Worm (Caenorhabditis elegans) whole organism, early embryonic: ENCODE measurements around the gene F43G6.16.

Experiments used
- flt-1 ChIP-seq: fragments of 200-800 bp; sonication (Bioruptor generic); IDR thresholded peaks from 2 replicates; pipeline ENCODE4 v1.3.6; 2022; ENCODE audit warnings: missing genetic modification characterization, missing compliant biosample characterization
- hnd-1 ChIP-seq: sonication (generic microtip); optimal IDR thresholded peaks from 2 replicates; lab custom pipeline; 2016; ENCODE audit warnings: missing genetic modification characterization, missing compliant biosample characterization
- tbx-37 ChIP-seq: fragments of 200-800 bp; sonication (Bioruptor generic); conservative IDR thresholded peaks from 2 replicates; pipeline ENCODE4 v1.3.6; 2022; ENCODE audit warnings: missing genetic modification reagents, missing genetic modification characterization, missing compliant biosample characterization

- TF ChIP-seq flt-1 (no peak), hnd-1 (no peak), tbx-37 (GFP tag; lab: Robert Waterston, UW) (no peak)
These were observed 10.1 kb downstream of the F43G6.16 start, which contains the start of gene F44E5.15 for ce11 chrII:11772364-11772763.
